Worm (Caenorhabditis elegans): ENCODE data around the gene F58H7.1.

DNA sequence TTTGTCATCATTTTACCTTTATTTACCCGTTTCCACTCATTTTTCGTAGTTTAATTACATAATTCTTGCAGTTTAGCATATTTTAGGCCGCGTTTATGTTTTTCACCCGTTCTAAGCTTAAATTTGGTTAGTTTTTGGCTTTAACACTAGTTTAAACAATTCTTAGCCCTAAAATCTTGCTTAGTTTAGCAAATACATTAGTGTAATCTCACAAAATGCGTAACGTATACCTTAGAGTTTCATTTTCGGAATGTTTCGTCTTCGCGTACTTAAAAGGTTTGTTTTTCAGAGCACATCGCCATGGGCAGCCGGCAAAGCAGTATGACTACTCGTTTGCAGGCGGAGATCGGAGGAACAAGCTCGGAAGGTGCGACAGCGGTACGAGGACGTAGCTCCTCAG, 15.9 kb downstream of the F58H7.1 start, which contains the start of gene F58H7.5:
- TF ChIP-seq ceh-82 (tag; optimal IDR thresholded peaks at IDR 0.05) (no peak), zag-1 (tag; optimal IDR thresholded peaks at IDR 0.05) (no peak), mdl-1 (tag; optimal IDR thresholded peaks at IDR 0.05) (no peak), egl-27 (tag; optimal IDR thresholded peaks at IDR 0.05) (no peak), elt-1 (tag; optimal IDR thresholded peaks at IDR 0.05) (no peak), crh-2 (tag; optimal IDR thresholded peaks at IDR 0.05) (no peak), nhr-21 (tag; optimal IDR thresholded peaks at IDR 0.05) (no peak), R02D3.7 (tag; optimal IDR thresholded peaks at IDR 0.05) (no peak), nhr-129 (tag; optimal IDR thresholded peaks at IDR 0.05) (no peak)

All from whole organism, L2 larva.